Fruit fly (Drosophila melanogaster) whole organism, embryonic: ENCODE results near the gene wek.

Source experiments
- Awh ChIP-seq: fragments of 200-800 bp; sonication (Bioruptor generic); IDR thresholded peaks from 2 replicates; pipeline ENCODE4, ENCODE4 v1.3.6; 2022; ENCODE audit warnings: missing biosample characterization, missing genetic modification characterization
- B-H2 ChIP-seq: fragments of 200-800 bp; sonication (Bioruptor generic); optimal IDR thresholded peaks from 2 replicates; lab custom pipeline; 2018; ENCODE audit warnings: missing biosample characterization, mild to moderate bottlenecking, missing genetic modification characterization
- Bdp1 ChIP-seq: fragments of 200-800 bp; sonication (Bioruptor generic); optimal IDR thresholded peaks from 3 replicates; lab custom pipeline; 2016; ENCODE audit warnings: missing biosample characterization, missing genetic modification characterization
- Blimp-1 ChIP-seq: fragments of 200-800 bp; sonication (Bioruptor generic); optimal IDR thresholded peaks from 3 replicates; lab custom pipeline; 2018; ENCODE audit warnings: missing biosample characterization, missing genetic modification characterization, mild to moderate bottlenecking, moderate library complexity, missing genetic modification reagents
- CG10209 ChIP-seq: fragments of 200-800 bp; sonication (Bioruptor generic); optimal IDR thresholded peaks from 3 replicates; lab custom pipeline; 2017; ENCODE audit warnings: missing biosample characterization, mild to moderate bottlenecking, missing genetic modification characterization, missing genetic modification reagents
- CG10366 ChIP-seq: fragments of 200-800 bp; sonication (Bioruptor generic); IDR thresholded peaks from 2 replicates; pipeline ENCODE4 v1.3.6; 2022; ENCODE audit warnings: missing biosample characterization, missing genetic modification characterization
- CG11247 ChIP-seq: fragments of 200-800 bp; sonication (Bioruptor generic); IDR thresholded peaks from 2 replicates; pipeline ENCODE4 v1.3.6; 2022; ENCODE audit warnings: missing biosample characterization, missing genetic modification characterization
- CG11695 ChIP-seq: fragments of 200-800 bp; sonication (Bioruptor generic); IDR thresholded peaks from 3 replicates; pipeline ENCODE4 v1.3.6; 2022; ENCODE audit warnings: missing biosample characterization, missing genetic modification characterization
- CG12104 ChIP-seq: fragments of 200-800 bp; sonication (Bioruptor generic); optimal IDR thresholded peaks from 3 replicates; lab custom pipeline; 2016; ENCODE audit warnings: missing biosample characterization, missing genetic modification characterization
- CG14710 ChIP-seq: fragments of 200-800 bp; sonication (Bioruptor generic); optimal IDR thresholded peaks from 3 replicates; lab custom pipeline; 2019; ENCODE audit warnings: missing biosample characterization, mild to moderate bottlenecking, missing genetic modification characterization, moderate library complexity
- CG15011 ChIP-seq: fragments of 200-800 bp; sonication (Bioruptor generic); optimal IDR thresholded peaks from 3 replicates; lab custom pipeline; 2018; ENCODE audit warnings: missing biosample characterization, mild to moderate bottlenecking, missing genetic modification characterization
- CG17829 ChIP-seq: fragments of 200-800 bp; optimal IDR thresholded peaks from 2 replicates; lab custom pipeline; 2019; ENCODE audit warnings: missing biosample characterization, mild to moderate bottlenecking, missing genetic modification characterization, moderate library complexity
- CG18011 ChIP-seq: fragments of 200-800 bp; sonication (Bioruptor generic); optimal IDR thresholded peaks from 2 replicates; lab custom pipeline; 2017; ENCODE audit warnings: missing biosample characterization, missing genetic modification characterization, mild to moderate bottlenecking, moderate library complexity, missing genotype
- CG2120 ChIP-seq: fragments of 200-800 bp; sonication (Bioruptor generic); optimal IDR thresholded peaks from 3 replicates; lab custom pipeline; 2016; ENCODE audit warnings: missing biosample characterization, missing genetic modification characterization
- CG34422 ChIP-seq: fragments of 200-800 bp; sonication (Bioruptor generic); IDR thresholded peaks from 3 replicates; pipeline ENCODE4 v1.3.6; 2022; ENCODE audit warnings: missing biosample characterization, missing genetic modification characterization
- CG4730 ChIP-seq: fragments of 200-800 bp; sonication (Bioruptor generic); IDR thresholded peaks from 2 replicates; pipeline ENCODE4 v1.3.6; 2022; ENCODE audit warnings: missing biosample characterization, missing genetic modification characterization
- CG6813 ChIP-seq: fragments of 200-800 bp; sonication (Bioruptor generic); optimal IDR thresholded peaks from 2 replicates; lab custom pipeline; 2017; ENCODE audit warnings: missing biosample characterization, missing genetic modification characterization, mild to moderate bottlenecking, moderate library complexity, missing genetic modification reagents
- CG7963 ChIP-seq: fragments of 200-800 bp; sonication (Bioruptor generic); IDR thresholded peaks from 3 replicates; pipeline ENCODE4 v1.3.6; 2022; ENCODE audit warnings: missing biosample characterization, missing genetic modification characterization; ENCODE audit not compliant: partially characterized antibody
- CG8765 ChIP-seq: fragments of 200-800 bp; sonication (Bioruptor generic); IDR thresholded peaks from 2 replicates; pipeline ENCODE4 v1.3.6; 2022; ENCODE audit warnings: missing biosample characterization, missing genetic modification characterization
- CG9215 ChIP-seq: fragments of 200-800 bp; sonication (Bioruptor generic); IDR thresholded peaks from 2 replicates; pipeline ENCODE4 v1.3.6; 2022; ENCODE audit warnings: missing biosample characterization, missing genetic modification characterization
- CG9876 ChIP-seq: fragments of 200-800 bp; sonication (Bioruptor generic); optimal IDR thresholded peaks from 2 replicates; lab custom pipeline; 2016; ENCODE audit warnings: missing biosample characterization, missing genetic modification characterization
- E2f2 ChIP-seq: fragments of 200-800 bp; sonication (Bioruptor generic); IDR thresholded peaks from 2 replicates; pipeline ENCODE4 v1.3.6; 2022; ENCODE audit warnings: missing biosample characterization, missing genetic modification characterization
- Eip74EF ChIP-seq, 2 experiments: fragments of 200-800 bp in 1 of 2; fragments of >200 bp in 1 of 2; sonication (Bioruptor generic) in 1 of 2; optimal IDR thresholded peaks; 2 replicates each; lab custom pipeline; 2017 to 2019; ENCODE audit warnings: missing biosample characterization in 2 of 2, missing genetic modification characterization in 2 of 2, mild to moderate bottlenecking in 1 of 2, moderate library complexity in 1 of 2
- Fer1 ChIP-seq: fragments of 200-800 bp; sonication (Bioruptor generic); optimal IDR thresholded peaks from 2 replicates; lab custom pipeline; 2017; ENCODE audit warnings: missing biosample characterization, mild to moderate bottlenecking, missing genetic modification characterization
- Nf-YA ChIP-seq: fragments of 200-800 bp; sonication (Bioruptor generic); IDR thresholded peaks from 2 replicates; pipeline ENCODE4 v1.3.6; 2022; ENCODE audit warnings: missing biosample characterization, missing genetic modification characterization
- Opbp ChIP-seq: fragments of 200-800 bp; sonication (Bioruptor generic); IDR thresholded peaks from 3 replicates; pipeline ENCODE4 v1.3.6; 2022; ENCODE audit warnings: missing biosample characterization, missing genetic modification characterization; ENCODE audit not compliant: partially characterized antibody
- PHDP ChIP-seq: fragments of 200-800 bp; sonication (Bioruptor generic); optimal IDR thresholded peaks from 3 replicates; lab custom pipeline; 2018; ENCODE audit warnings: missing biosample characterization, mild to moderate bottlenecking, missing genetic modification characterization, moderate library complexity
- Taf1 ChIP-seq: fragments of 200-800 bp; sonication (Bioruptor generic); IDR thresholded peaks from 2 replicates; pipeline ENCODE4 v1.3.6; 2022; ENCODE audit warnings: missing biosample characterization, missing genetic modification characterization
- Xrp1 ChIP-seq: fragments of 200-800 bp; sonication (Bioruptor generic); IDR thresholded peaks from 2 replicates; pipeline ENCODE4 v1.3.6; 2022; ENCODE audit warnings: missing biosample characterization, missing genetic modification characterization
- ab ChIP-seq: fragments of 200-800 bp; sonication (Bioruptor generic); optimal IDR thresholded peaks from 2 replicates; lab custom pipeline; 2016; ENCODE audit warnings: missing biosample characterization, missing genetic modification characterization
- dpn ChIP-seq, 2 experiments: fragments of 200-800 bp; sonication (Bioruptor generic); optimal IDR thresholded peaks; 3 replicates each; lab custom pipeline; 2016; ENCODE audit warnings: missing biosample characterization in 2 of 2, missing genetic modification characterization in 2 of 2
- hkb ChIP-seq, 2 experiments: fragments of 200-800 bp in 1 of 2; fragments of >200 bp in 1 of 2; sonication (Bioruptor generic) in 1 of 2; IDR thresholded peaks in 1 of 2; optimal IDR thresholded peaks in 1 of 2; 2 replicates each; pipeline versions ENCODE4 v1.3.6 to Lab custom; 2017 to 2022; ENCODE audit warnings: missing biosample characterization in 1 of 2, missing genetic modification characterization in 1 of 2
- ind ChIP-seq: fragments of 200-800 bp; sonication (Bioruptor generic); optimal IDR thresholded peaks from 3 replicates; lab custom pipeline; 2016; ENCODE audit warnings: missing biosample characterization, missing genetic modification characterization
- inv ChIP-seq: fragments of 200-800 bp; sonication (Bioruptor generic); IDR thresholded peaks from 2 replicates; pipeline ENCODE4 v1.3.6; 2022; ENCODE audit warnings: missing biosample characterization, missing genetic modification characterization; ENCODE audit not compliant: partially characterized antibody
- jigr1 ChIP-seq: fragments of 200-800 bp; sonication (Bioruptor generic); IDR thresholded peaks from 3 replicates; pipeline ENCODE4 v1.3.6; 2022; ENCODE audit warnings: missing biosample characterization, missing genetic modification characterization
- kni ChIP-seq: fragments of 200-800 bp; sonication (Bioruptor generic); optimal IDR thresholded peaks from 3 replicates; lab custom pipeline; 2017; ENCODE audit warnings: mild to moderate bottlenecking, missing biosample characterization, missing genetic modification reagents, missing genetic modification characterization
- lab ChIP-seq: fragments of 200-800 bp; sonication (Bioruptor generic); optimal IDR thresholded peaks from 3 replicates; lab custom pipeline; 2017; ENCODE audit warnings: missing biosample characterization, missing genetic modification characterization, mild to moderate bottlenecking, moderate library complexity, missing genetic modification reagents
- nmo ChIP-seq: fragments of 200-800 bp; sonication (Bioruptor generic); optimal IDR thresholded peaks from 2 replicates; lab custom pipeline; 2018; ENCODE audit warnings: missing biosample characterization, mild to moderate bottlenecking, missing genetic modification characterization, moderate library complexity
- odd ChIP-seq: fragments of 200-800 bp; sonication (Bioruptor generic); optimal IDR thresholded peaks from 2 replicates; lab custom pipeline; 2017; ENCODE audit warnings: missing biosample characterization, mild to moderate bottlenecking, missing genetic modification characterization
- pros ChIP-seq: fragments of 200-800 bp; sonication (Bioruptor generic); optimal IDR thresholded peaks from 3 replicates; lab custom pipeline; 2019; ENCODE audit warnings: missing biosample characterization, mild to moderate bottlenecking, missing genetic modification characterization, moderate library complexity
- pum ChIP-seq: fragments of 200-800 bp; sonication (Bioruptor generic); optimal IDR thresholded peaks from 2 replicates; lab custom pipeline; 2016; ENCODE audit warnings: missing biosample characterization, missing genetic modification characterization
- sens ChIP-seq: fragments of 200-800 bp; sonication (Bioruptor generic); peaks from one replicate; lab custom pipeline; 2016; ENCODE audit warnings: missing biosample characterization, missing genetic modification characterization
- stc ChIP-seq: fragments of 200-800 bp; sonication (Bioruptor generic); IDR thresholded peaks from 2 replicates; pipeline ENCODE4 v1.3.6; 2022; ENCODE audit warnings: missing biosample characterization, missing genetic modification characterization
- tap ChIP-seq: fragments of 200-800 bp; optimal IDR thresholded peaks from 3 replicates; lab custom pipeline; 2019; ENCODE audit warnings: missing biosample characterization, mild to moderate bottlenecking, missing genetic modification characterization, moderate library complexity
- unpg ChIP-seq: fragments of 200-800 bp; sonication (Bioruptor generic); optimal IDR thresholded peaks from 3 replicates; lab custom pipeline; 2018; ENCODE audit warnings: missing biosample characterization, mild to moderate bottlenecking, missing genetic modification characterization, moderate library complexity
- wdn ChIP-seq: fragments of 200-800 bp; sonication (Bioruptor generic); IDR thresholded peaks from 2 replicates; pipeline ENCODE4 v1.3.6; 2022; ENCODE audit warnings: missing biosample characterization, missing genetic modification characterization

The wek gene

DNA sequence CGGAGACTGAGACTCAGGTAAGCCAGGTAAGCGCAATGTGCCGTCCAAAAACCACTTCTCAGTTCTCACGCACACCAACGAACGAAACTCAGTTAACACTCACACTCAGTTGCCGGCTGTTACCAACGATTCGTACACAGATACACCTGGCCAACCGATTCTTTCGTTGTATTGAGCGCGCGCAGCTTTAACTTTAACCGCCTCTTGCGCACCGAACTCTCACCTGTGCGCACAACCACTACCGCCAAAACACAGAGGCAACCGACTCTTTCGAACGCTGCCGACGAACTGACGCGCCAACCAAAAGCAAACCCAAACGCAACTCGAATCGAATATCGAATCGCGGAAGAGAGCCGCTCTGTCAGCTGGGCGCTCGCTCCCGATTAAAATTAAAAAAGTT, 5.7 kb downstream of the wek start, which contains the start of gene Gli (continued):
- TF ChIP-seq Eip74EF (GFP tag; optimal IDR thresholded peaks at IDR 0.05; lab: Kevin White, UChicago) (peak in 1 of 2 experiments; percentile 48), pum (GFP tag; lab: Kevin White, UChicago) (peak; percentile 9), CG9215 (GFP tag; lab: Robert Waterston, UW) (no peak), Fer1 (GFP tag; lab: Kevin White, UChicago) (peak; percentile 56), E2f2 (GFP tag; lab: Robert Waterston, UW) (peak; percentile 46), tap (peak; percentile 38), CG7963 (GFP tag; lab: Robert Waterston, UW) (peak; percentile 48; the same call in 1 of the 3 replicates), hkb (optimal IDR thresholded peaks at IDR 0.05; lab: Kevin White, UChicago) (no peak), hkb (GFP tag; IDR thresholded peaks at IDR 0.05; lab: Robert Waterston, UW) (peak; percentile 56), dpn (GFP tag; optimal IDR thresholded peaks at IDR 0.05; lab: Kevin White, UChicago) (peak in 1 of 2 experiments; percentile 58), Opbp (GFP tag; lab: Robert Waterston, UW) (peak; percentile 63; the same call in 2 of the 3 replicates), CG17829 (peak; percentile 41), CG18011 (GFP tag; lab: Kevin White, UChicago) (no peak), B-H2 (GFP tag; lab: Kevin White, UChicago) (peak; percentile 53), nmo (no peak)

DNA sequence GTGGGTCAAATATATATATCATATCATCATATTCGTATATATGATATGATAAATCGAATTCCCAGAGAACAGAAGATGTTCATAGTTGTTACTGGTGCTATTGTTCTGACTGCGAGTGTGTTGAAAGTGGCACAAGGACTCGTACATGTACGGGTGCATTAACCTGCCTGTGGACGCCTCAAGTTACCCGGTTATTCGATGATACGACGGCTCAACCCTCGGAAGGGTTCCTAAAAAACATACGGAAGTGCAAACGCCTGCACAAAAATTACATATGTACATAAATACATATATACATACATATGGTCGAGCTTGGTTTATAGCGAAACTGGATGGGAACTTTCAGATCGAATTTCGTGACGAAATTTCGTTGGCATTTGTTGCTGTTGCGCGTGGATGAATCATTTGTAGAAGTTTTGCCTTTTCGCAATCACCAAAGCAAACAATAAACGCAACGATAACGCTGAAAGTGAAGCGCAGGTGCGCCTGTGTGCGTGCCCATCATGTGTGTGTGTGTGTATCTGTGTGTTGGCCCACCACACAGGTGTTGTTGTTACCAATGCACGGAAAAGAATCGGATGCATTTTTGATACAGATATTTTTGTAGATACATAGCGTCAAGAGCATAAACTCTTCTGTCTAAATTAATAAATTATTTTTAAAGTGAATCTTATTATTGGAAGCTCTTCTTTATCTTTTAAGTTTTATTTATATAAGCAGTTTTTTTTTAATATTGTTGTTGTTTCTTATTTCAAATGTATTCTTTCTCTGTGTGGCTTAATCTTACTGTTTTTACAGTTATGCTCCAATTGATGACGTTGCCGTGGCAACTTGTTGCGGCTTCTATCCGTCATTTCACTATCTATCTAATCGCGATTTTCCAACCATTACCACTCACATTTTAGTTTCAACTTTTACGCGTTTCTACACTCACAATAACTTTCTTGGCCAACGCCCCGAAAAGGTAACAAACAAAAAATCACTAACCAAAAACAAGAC, 6.4 kb downstream of the wek start:
- TF ChIP-seq Bdp1 (GFP tag; lab: Kevin White, UChicago) (peak; percentile 27), Blimp-1 (GFP tag; lab: Kevin White, UChicago) (peak; percentile 81), CG34422 (GFP tag; lab: Robert Waterston, UW) (peak; percentile 69; the same call in 2 of the 3 replicates), Awh (GFP tag; lab: Robert Waterston, UW) (peak; percentile 77; the same call in 1 of the 2 replicates), pros (GFP tag; lab: Kevin White, UChicago) (no peak), stc (GFP tag; lab: Robert Waterston, UW) (peak; percentile 80), CG4730 (GFP tag; lab: Robert Waterston, UW) (peak; percentile 74), Taf1 (peak; percentile 46; the same call in 1 of the 2 replicates), odd (GFP tag; lab: Kevin White, UChicago) (peak; percentile 59), ind (GFP tag; lab: Kevin White, UChicago) (peak; percentile 63), lab (GFP tag; lab: Kevin White, UChicago) (peak; percentile 68), Xrp1 (GFP tag; lab: Robert Waterston, UW) (peak; percentile 88), CG9876 (GFP tag; lab: Kevin White, UChicago) (no peak), unpg (GFP tag; lab: Kevin White, UChicago) (peak; percentile 79), jigr1 (GFP tag; lab: Robert Waterston, UW) (peak; percentile 66; the same call in 2 of the 3 replicates), wdn (GFP tag; lab: Robert Waterston, UW) (no peak), CG8765 (GFP tag; lab: Robert Waterston, UW) (peak; percentile 58), CG6813 (peak; percentile 23), inv (GFP tag; lab: Robert Waterston, UW) (no peak), CG14710 (tag; lab: Kevin White, UChicago) (peak; percentile 71), Nf-YA (GFP tag; lab: Robert Waterston, UW) (peak; percentile 39; the same call in 1 of the 2 replicates), ab (no peak), CG15011 (GFP tag; lab: Kevin White, UChicago) (no peak), PHDP (tag; lab: Kevin White, UChicago) (peak; percentile 64), CG10209 (GFP tag; lab: Kevin White, UChicago) (peak; percentile 75), CG12104 (peak; percentile 62), CG11247 (GFP tag; lab: Robert Waterston, UW) (peak; percentile 55; the same call in 1 of the 2 replicates), kni (GFP tag; lab: Kevin White, UChicago) (peak; percentile 81), CG10366 (GFP tag; lab: Robert Waterston, UW) (peak; percentile 87), CG11695 (GFP tag; lab: Robert Waterston, UW) (peak; percentile 87), CG2120 (GFP tag; lab: Kevin White, UChicago) (peak; percentile 50), sens (GFP tag; lab: Kevin White, UChicago) (peak; percentile 92)
